Fruit fly (Drosophila melanogaster) S2 (cell line): ENCODE data around the gene Iyd.

Source experiments
- CG8478 ChIP-seq: fragments of >200 bp; optimal IDR thresholded peaks from 2 replicates; lab custom pipeline; 2018
- CTCF ChIP-seq, 2 experiments: fragments of >200 bp; optimal IDR thresholded peaks; 2 replicates each; lab custom pipeline; 2018

dm6 chr3L:11119396-11119900 lies 23.4 kb upstream of the Iyd start:
- TF ChIP-seq CTCF (optimal IDR thresholded peaks at IDR 0.05; lab: Kevin White, UChicago) (no peak), CG8478 (lab: Kevin White, UChicago) (no peak)
